Worm (Caenorhabditis elegans): Measurements from ENCODE around the gene W02D7.11.

ce11 chrV:8295866-8296265 is 8.4 kb downstream of the W02D7.11 start, which contains the start of gene smex-1:
- TF ChIP-seq ama-1 (optimal IDR thresholded peaks at IDR 0.05) (no peak), F13C5.2 (tag; optimal IDR thresholded peaks at IDR 0.05) (no peak), flt-1 (GFP tag; IDR thresholded peaks at IDR 0.05) (no peak), sea-1 (GFP tag; conservative IDR thresholded peaks at IDR 0.05) (no peak), hmbx-1 (tag; optimal IDR thresholded peaks at IDR 0.05) (no peak), hnd-1 (tag; optimal IDR thresholded peaks at IDR 0.05) (no peak), ceh-13 (GFP tag; optimal IDR thresholded peaks at IDR 0.05) (no peak)
